Worm (Caenorhabditis elegans) whole organism, L4 larva: ENCODE results near the gene ZK616.8.
A peak's percentile ranks its signal among the peaks of the same experiment; 100 is the strongest.

ENCODE experiments used
- D1046.2 ChIP-seq: fragments of 200-800 bp; sonication (Bioruptor generic); IDR thresholded peaks from 2 replicates; pipeline ENCODE4 v1.3.6; 2022; ENCODE audit warnings: missing genetic modification characterization, missing compliant biosample characterization
- F10B5.3 ChIP-seq: sonication (generic microtip); optimal IDR thresholded peaks from 2 replicates; lab custom pipeline; 2016; ENCODE audit warnings: mild to moderate bottlenecking, missing genetic modification characterization, missing compliant biosample characterization
- F37D6.2 ChIP-seq: sonication (generic microtip); optimal IDR thresholded peaks from 2 replicates; lab custom pipeline; 2016; ENCODE audit warnings: mild to moderate bottlenecking, missing genetic modification characterization, missing compliant biosample characterization
- F44E2.7 ChIP-seq: fragments of 200-800 bp; sonication (Bioruptor generic); IDR thresholded peaks from 2 replicates; pipeline ENCODE4 v2.1.2; 2022; ENCODE audit warnings: missing genetic modification characterization, missing compliant biosample characterization
- Y105C5A.15 ChIP-seq: fragments of 200-800 bp; sonication (Bioruptor generic); IDR thresholded peaks from 2 replicates; pipeline ENCODE4 v1.3.6; 2022; ENCODE audit warnings: missing genetic modification characterization, missing compliant biosample characterization
- Y5F2A.4 ChIP-seq: fragments of 200-800 bp; sonication (Bioruptor generic); optimal IDR thresholded peaks from 2 replicates; lab custom pipeline; 2018; ENCODE audit warnings: mild to moderate bottlenecking, missing genetic modification characterization, missing compliant biosample characterization
- Y75B8A.6 ChIP-seq: fragments of 200-800 bp; sonication (Bioruptor generic); IDR thresholded peaks from 2 replicates; pipeline ENCODE4 v1.3.6; 2022; ENCODE audit warnings: missing genetic modification reagents, missing genetic modification characterization, missing compliant biosample characterization
- ZK337.2 ChIP-seq: fragments of 200-800 bp; sonication (Bioruptor generic); IDR thresholded peaks from 2 replicates; pipeline ENCODE4 v1.3.6; 2022; ENCODE audit warnings: missing genetic modification reagents, missing genetic modification characterization, missing compliant biosample characterization
- ama-1 ChIP-seq: fragments of 150-350 bp; optimal IDR thresholded peaks from 2 replicates; lab custom pipeline; 2014; ENCODE audit warnings: inconsistent platforms, mixed read lengths
- ceh-20 ChIP-seq: fragments of 200-800 bp; sonication (Bioruptor generic); IDR thresholded peaks from 2 replicates; pipeline ENCODE4 v1.3.6; 2022; ENCODE audit warnings: missing genetic modification reagents, missing genetic modification characterization, missing compliant biosample characterization
- ceh-32 ChIP-seq: sonication (generic microtip); optimal IDR thresholded peaks from 2 replicates; lab custom pipeline; 2016; ENCODE audit warnings: mild to moderate bottlenecking, missing genetic modification characterization, missing compliant biosample characterization; ENCODE audit not compliant: poor library complexity
- ceh-62 ChIP-seq: sonication (generic microtip); optimal IDR thresholded peaks from 2 replicates; lab custom pipeline; 2017; ENCODE audit warnings: missing biosample characterization, missing genetic modification characterization
- cey-2 ChIP-seq: sonication (generic microtip); optimal IDR thresholded peaks from 3 replicates; lab custom pipeline; 2017; ENCODE audit warnings: missing genetic modification characterization, mild to moderate bottlenecking, missing compliant biosample characterization, antibody characterized with exemption, borderline replicate concordance; ENCODE audit not compliant: insufficient read depth
- daf-12 ChIP-seq: fragments of 150-350 bp; optimal IDR thresholded peaks from 2 replicates; lab custom pipeline; 2014; ENCODE audit warnings: missing biosample characterization, missing genetic modification reagents, missing genetic modification characterization
- dmd-8 ChIP-seq: fragments of 200-800 bp; sonication (Bioruptor generic); IDR thresholded peaks from 2 replicates; pipeline ENCODE4 v1.3.6; 2022; ENCODE audit warnings: missing genetic modification characterization, missing compliant biosample characterization
- dmd-9 ChIP-seq: fragments of 200-800 bp; sonication (Bioruptor generic); IDR thresholded peaks from 2 replicates; pipeline ENCODE4 v1.3.6; 2022; ENCODE audit warnings: missing genetic modification reagents, missing genetic modification characterization, missing compliant biosample characterization
- dpl-1 ChIP-seq: fragments of 150-350 bp; optimal IDR thresholded peaks from 2 replicates; lab custom pipeline; 2014; ENCODE audit warnings: missing biosample characterization, missing genetic modification reagents, missing genetic modification characterization
- dve-1 ChIP-seq: sonication (generic microtip); optimal IDR thresholded peaks from 2 replicates; lab custom pipeline; 2017; ENCODE audit warnings: antibody characterized with exemption, mild to moderate bottlenecking, missing genetic modification characterization, missing compliant biosample characterization; ENCODE audit not compliant: insufficient read depth
- fos-1 ChIP-seq: fragments of 150-350 bp; optimal IDR thresholded peaks from 2 replicates; lab custom pipeline; 2014; ENCODE audit warnings: missing biosample characterization, missing genetic modification characterization
- hlh-11 ChIP-seq: fragments of 200-800 bp; sonication (Bioruptor generic); optimal IDR thresholded peaks from 2 replicates; lab custom pipeline; 2018; ENCODE audit warnings: mild to moderate bottlenecking, missing genetic modification characterization, missing compliant biosample characterization
- jun-1 ChIP-seq: fragments of 150-350 bp; optimal IDR thresholded peaks from 2 replicates; lab custom pipeline; 2014; ENCODE audit warnings: missing biosample characterization, missing genetic modification reagents, missing genetic modification characterization
- lin-38 ChIP-seq: fragments of 200-800 bp; sonication (Bioruptor generic); IDR thresholded peaks from 2 replicates; pipeline ENCODE4 v1.3.6; 2022; ENCODE audit warnings: missing genetic modification reagents, missing genetic modification characterization, missing compliant biosample characterization
- lin-39 ChIP-seq: fragments of 150-350 bp; optimal IDR thresholded peaks from 2 replicates; lab custom pipeline; 2014; ENCODE audit warnings: missing biosample characterization, missing genetic modification reagents, missing genetic modification characterization
- madf-9 ChIP-seq: fragments of 200-800 bp; sonication (Bioruptor generic); conservative IDR thresholded peaks from 2 replicates; pipeline ENCODE4 v1.3.6; 2022; ENCODE audit warnings: missing genetic modification reagents, missing genetic modification characterization, missing compliant biosample characterization
- mdl-1 ChIP-seq, 2 experiments: fragments of 150-350 bp in 1 of 2; sonication (generic microtip) in 1 of 2; optimal IDR thresholded peaks; 2 replicates each; lab custom pipeline; 2014 to 2017; ENCODE audit warnings: missing biosample characterization in 2 of 2, missing genetic modification characterization in 2 of 2
- mep-1 ChIP-seq: fragments of 150-350 bp; sonication (generic microtip); optimal IDR thresholded peaks from 3 replicates; lab custom pipeline; 2014; ENCODE audit warnings: missing biosample characterization, missing genetic modification characterization
- mxl-2 ChIP-seq: fragments of 200-800 bp; sonication (Bioruptor generic); conservative IDR thresholded peaks from 2 replicates; pipeline ENCODE4 v1.3.6; 2022; ENCODE audit warnings: missing genetic modification reagents, missing genetic modification characterization, missing compliant biosample characterization
- mxl-3 ChIP-seq: fragments of 200-800 bp; sonication (Bioruptor generic); optimal IDR thresholded peaks from 2 replicates; lab custom pipeline; 2018; ENCODE audit warnings: mild to moderate bottlenecking, missing genetic modification characterization, missing compliant biosample characterization
- nhr-102 ChIP-seq: sonication (generic microtip); optimal IDR thresholded peaks from 2 replicates; lab custom pipeline; 2016; ENCODE audit warnings: mild to moderate bottlenecking, missing genetic modification characterization, moderate library complexity, missing compliant biosample characterization
- nhr-11 ChIP-seq: fragments of 150-350 bp; optimal IDR thresholded peaks from 2 replicates; lab custom pipeline; 2014; ENCODE audit warnings: missing biosample characterization, missing genetic modification characterization
- nhr-237 ChIP-seq: sonication (generic microtip); optimal IDR thresholded peaks from 2 replicates; lab custom pipeline; 2017; ENCODE audit warnings: missing biosample characterization, missing genetic modification characterization
- nhr-25 ChIP-seq: sonication (generic microtip); optimal IDR thresholded peaks from 2 replicates; lab custom pipeline; 2017; ENCODE audit warnings: missing genetic modification characterization, mild to moderate bottlenecking, missing compliant biosample characterization, antibody characterized with exemption, moderate library complexity, borderline replicate concordance; ENCODE audit not compliant: insufficient read depth
- nhr-28 ChIP-seq: fragments of 150-350 bp; optimal IDR thresholded peaks from 2 replicates; lab custom pipeline; 2014; ENCODE audit warnings: missing biosample characterization, missing genetic modification characterization
- nhr-42 ChIP-seq: fragments of 200-800 bp; sonication (Bioruptor generic); IDR thresholded peaks from 2 replicates; pipeline ENCODE4 v1.3.6; 2022; ENCODE audit warnings: missing genetic modification characterization, missing compliant biosample characterization
- nhr-76 ChIP-seq: fragments of 150-350 bp; optimal IDR thresholded peaks from 2 replicates; lab custom pipeline; 2014; ENCODE audit warnings: missing biosample characterization, missing genetic modification characterization
- nhr-77 ChIP-seq: fragments of 150-350 bp; optimal IDR thresholded peaks from 2 replicates; lab custom pipeline; 2014; ENCODE audit warnings: missing biosample characterization, missing genetic modification characterization
- rbr-2 ChIP-seq: sonication (generic microtip); optimal IDR thresholded peaks from 2 replicates; lab custom pipeline; 2016; ENCODE audit warnings: missing genotype, missing genetic modification characterization, missing compliant biosample characterization
- sdz-12 ChIP-seq: fragments of 200-800 bp; sonication (Bioruptor generic); optimal IDR thresholded peaks from 2 replicates; lab custom pipeline; 2018; ENCODE audit warnings: mild to moderate bottlenecking, missing genetic modification characterization, missing compliant biosample characterization
- snpc-4 ChIP-seq: fragments of 150-350 bp; optimal IDR thresholded peaks from 2 replicates; lab custom pipeline; 2014; ENCODE audit warnings: missing biosample characterization, missing genetic modification characterization
- spr-1 ChIP-seq: sonication (generic microtip); optimal IDR thresholded peaks from 2 replicates; lab custom pipeline; 2016; ENCODE audit warnings: mild to moderate bottlenecking, missing genetic modification characterization, missing compliant biosample characterization
- tag-97 ChIP-seq: fragments of 200-800 bp; sonication (Bioruptor generic); IDR thresholded peaks from 2 replicates; pipeline ENCODE4 v1.3.6; 2022; ENCODE audit warnings: missing genetic modification characterization, missing compliant biosample characterization
- unc-130 ChIP-seq: sonication (generic microtip); optimal IDR thresholded peaks from 2 replicates; lab custom pipeline; 2016; ENCODE audit warnings: missing genetic modification reagents, missing genetic modification characterization, missing compliant biosample characterization
- unc-39 ChIP-seq: sonication (generic microtip); optimal IDR thresholded peaks from 2 replicates; lab custom pipeline; 2017; ENCODE audit warnings: missing biosample characterization, missing genetic modification characterization
- unc-62 ChIP-seq, 3 experiments: fragments of 150-350 bp in 1 of 3; sonication (generic microtip); optimal IDR thresholded peaks in 2 of 3; peaks in 1 of 3; 1 replicate in 1 of 3; 2 replicates in 2 of 3; lab custom pipeline; 2014 to 2017; ENCODE audit warnings: missing biosample characterization in 3 of 3, missing genetic modification characterization in 3 of 3, missing genetic modification reagents in 3 of 3, missing genotype in 1 of 3
- vab-7 ChIP-seq: fragments of 200-800 bp; sonication (Bioruptor generic); IDR thresholded peaks from 2 replicates; pipeline ENCODE4 v1.3.6; 2022; ENCODE audit warnings: missing genetic modification reagents, missing genetic modification characterization, missing compliant biosample characterization
- zfp-3 ChIP-seq: fragments of 200-800 bp; sonication (Bioruptor generic); conservative IDR thresholded peaks from 2 replicates; pipeline ENCODE4 v1.3.6; 2022; ENCODE audit warnings: missing genetic modification reagents, missing genetic modification characterization, missing compliant biosample characterization

The ZK616.8 gene

ce11 chrIV:5397539-5397938, 14.5 kb downstream of the ZK616.8 start, which contains the start of gene ZK616.2 (continued):
- TF ChIP-seq cey-2 (tag; lab: Kevin White, UChicago) (no peak), nhr-42 (GFP tag; lab: Robert Waterston, UW) (no peak), snpc-4 (tag; lab: Kevin White, UChicago) (no peak)

- TF ChIP-seq lin-39 (tag; lab: Kevin White, UChicago) (no peak), dmd-9 (no peak), spr-1 (tag; lab: Kevin White, UChicago) (no peak), hlh-11 (tag; lab: Kevin White, UChicago) (no peak), Y5F2A.4 (GFP tag; lab: Kevin White, UChicago) (no peak), ZK337.2 (GFP tag; lab: Robert Waterston, UW) (no peak), F37D6.2 (no peak), nhr-77 (tag; lab: Kevin White, UChicago) (no peak), snpc-4 (tag; lab: Kevin White, UChicago) (no peak)
- TF ChIP-seq, all 104 proteins: peak for 0
Observed at ce11 chrIV:5396769-5397168, 15.2 kb downstream of the ZK616.8 start, which contains the start of gene ZK616.3. TSS of gene ZK616.3 (plus strand) at chrIV:5397069.

ce11 chrIV:5394687-5395086, 17.3 kb downstream of the ZK616.8 start, which contains the start of the genes perm-3 and swsn-6:
TSS of gene perm-3 (minus strand) at chrIV:5394804.
TSS of gene swsn-6 (plus strand) at chrIV:5395033.
- 0 out of 2 replicates have a peak, but pooled peaks have one; percentile 54 for TF ChIP-seq zfp-3 (GFP tag; lab: Robert Waterston, UW)
- no peak for TF ChIP-seq vab-7 (GFP tag; lab: Robert Waterston, UW)
- TF ChIP-seq Y75B8A.6 (GFP tag; lab: Robert Waterston, UW) = no peak
- no peak for TF ChIP-seq unc-130
- no peak for TF ChIP-seq mdl-1 (tag; optimal IDR thresholded peaks at IDR 0.05; lab: Kevin White, UChicago)
- no peak for TF ChIP-seq jun-1 (tag; lab: Kevin White, UChicago)
- TF ChIP-seq unc-62 (GFP tag; optimal IDR thresholded peaks at IDR 0.05 in 1 of 2; lab: Kevin White, UChicago) = no peak
- no peak for TF ChIP-seq unc-62 (tag; optimal IDR thresholded peaks at IDR 0.05; lab: Kevin White, UChicago)
- no peak for TF ChIP-seq tag-97 (GFP tag; lab: Robert Waterston, UW)
- TF ChIP-seq ama-1 (lab: Kevin White, UChicago) = no peak
- TF ChIP-seq ceh-20 (GFP tag; lab: Robert Waterston, UW) = no peak
- no peak for TF ChIP-seq D1046.2 (GFP tag; lab: Robert Waterston, UW)
- TF ChIP-seq dve-1 = peak; percentile 62
- peak; percentile 84 for TF ChIP-seq lin-38 (GFP tag; lab: Robert Waterston, UW)
- TF ChIP-seq fos-1 = no peak
- TF ChIP-seq madf-9 = 0 out of 2 replicates have a peak, but pooled peaks have one; percentile 36
- no peak for TF ChIP-seq ZK337.2 (GFP tag; lab: Robert Waterston, UW)
- TF ChIP-seq dpl-1 = peak; percentile 86
- no peak for TF ChIP-seq daf-12
- no peak for TF ChIP-seq lin-39 (tag; lab: Kevin White, UChicago)
- peak; percentile 76 for TF ChIP-seq nhr-102 (tag; lab: Kevin White, UChicago)
- no peak for TF ChIP-seq nhr-237 (tag; lab: Kevin White, UChicago)
- TF ChIP-seq mxl-2 = no peak
- TF ChIP-seq mxl-3 (GFP tag; lab: Kevin White, UChicago) = no peak
- no peak for TF ChIP-seq nhr-25 (tag; lab: Kevin White, UChicago)
- peak; percentile 78 for TF ChIP-seq rbr-2 (tag; lab: Kevin White, UChicago)
- peak; percentile 28 for TF ChIP-seq nhr-28 (tag; lab: Kevin White, UChicago)
- no peak for TF ChIP-seq F44E2.7 (GFP tag; lab: Robert Waterston, UW)
- no peak for TF ChIP-seq unc-39 (tag; lab: Kevin White, UChicago)
- TF ChIP-seq hlh-11 (tag; lab: Kevin White, UChicago) = peak; percentile 63
- TF ChIP-seq dmd-8 = no peak
- TF ChIP-seq ceh-32 = no peak
- TF ChIP-seq nhr-42 (GFP tag; lab: Robert Waterston, UW) = no peak
- TF ChIP-seq nhr-76 (tag; lab: Kevin White, UChicago) = no peak
- TF ChIP-seq Y105C5A.15 = no peak
- peak; percentile 19 for TF ChIP-seq nhr-11 (tag; lab: Kevin White, UChicago)
- no peak for TF ChIP-seq snpc-4 (tag; lab: Kevin White, UChicago)
- TF ChIP-seq ceh-62 (tag; lab: Kevin White, UChicago) = no peak
- peak; percentile 78 for TF ChIP-seq mep-1 (tag; lab: Kevin White, UChicago)
- TF ChIP-seq sdz-12 (GFP tag; lab: Kevin White, UChicago) = no peak
- peak; percentile 47 for TF ChIP-seq F10B5.3 (tag; lab: Kevin White, UChicago)
